Worm (Caenorhabditis elegans): Measurements from ENCODE around the gene srh-283.

- TF ChIP-seq dao-5 (tag; optimal IDR thresholded peaks at IDR 0.05) (no peak), him-1 (tag; optimal IDR thresholded peaks at IDR 0.05) (no peak), W03F9.2 (tag; optimal IDR thresholded peaks at IDR 0.05) (no peak)
Measured at ce11 chrV:17767768-17768167, 2.6 kb downstream of the srh-283 start.

Measured in whole organism, L4/young adult.